Fruit fly (Drosophila melanogaster): Measurements from ENCODE around the gene trx.

dm6 chr3R:14284422-14284760 is 2.3 kb downstream of the trx start:
- no peak for TF ChIP-seq CG8119 (GFP tag; IDR thresholded peaks at IDR 0.05)
- no peak for TF ChIP-seq topi (GFP tag; optimal IDR thresholded peaks at IDR 0.05)
- no peak for TF ChIP-seq Hr39 (GFP tag; optimal IDR thresholded peaks at IDR 0.05)
- no peak for TF ChIP-seq Gug (GFP tag; IDR thresholded peaks at IDR 0.05)
- TF ChIP-seq CG9139 (GFP tag; optimal IDR thresholded peaks at IDR 0.05): no peak
